Worm (Caenorhabditis elegans) whole organism, late embryonic: ENCODE data around the gene F28G4.4.

Experiments used
- ama-1 ChIP-seq: fragments of 150-350 bp; optimal IDR thresholded peaks from 2 replicates; lab custom pipeline; 2014
- ceh-31 ChIP-seq: sonication (generic microtip); optimal IDR thresholded peaks from 2 replicates; lab custom pipeline; 2016; ENCODE audit warnings: missing genetic modification characterization, missing compliant biosample characterization
- ceh-9 ChIP-seq: sonication (generic microtip); optimal IDR thresholded peaks from 2 replicates; lab custom pipeline; 2016; ENCODE audit warnings: mild to moderate bottlenecking, missing genetic modification characterization, inconsistent platforms, missing compliant biosample characterization
- elt-4 ChIP-seq: sonication (generic microtip); optimal IDR thresholded peaks from 2 replicates; lab custom pipeline; 2016; ENCODE audit warnings: missing genetic modification characterization, missing compliant biosample characterization
- hlh-6 ChIP-seq: sonication (generic microtip); optimal IDR thresholded peaks from 2 replicates; lab custom pipeline; 2016; ENCODE audit warnings: missing genotype, missing genetic modification characterization, missing compliant biosample characterization
- pqm-1 ChIP-seq: sonication (generic microtip); optimal IDR thresholded peaks from 2 replicates; lab custom pipeline; 2016; ENCODE audit warnings: missing genetic modification characterization, missing compliant biosample characterization
- ttx-3 ChIP-seq: sonication (generic microtip); optimal IDR thresholded peaks from 2 replicates; lab custom pipeline; 2016; ENCODE audit warnings: missing genetic modification reagents, missing genetic modification characterization, missing compliant biosample characterization
- unc-86 ChIP-seq: sonication (generic microtip); optimal IDR thresholded peaks from 2 replicates; lab custom pipeline; 2016; ENCODE audit warnings: missing genetic modification characterization, missing compliant biosample characterization

- TF ChIP-seq ama-1 (no peak), elt-4 (tag; lab: Kevin White, UChicago) (no peak), unc-86 (tag; lab: Kevin White, UChicago) (no peak), hlh-6 (tag; lab: Kevin White, UChicago) (no peak), pqm-1 (tag; lab: Kevin White, UChicago) (no peak), ceh-31 (no peak), ceh-9 (no peak), ttx-3 (tag; lab: Kevin White, UChicago) (no peak)
Observed at ce11 chrV:16246579-16246978, 39.1 kb downstream of the F28G4.4 start, which contains the start of gene srh-95.
